Fruit fly (Drosophila melanogaster): ENCODE data around the gene vls.

vls gene

DNA sequence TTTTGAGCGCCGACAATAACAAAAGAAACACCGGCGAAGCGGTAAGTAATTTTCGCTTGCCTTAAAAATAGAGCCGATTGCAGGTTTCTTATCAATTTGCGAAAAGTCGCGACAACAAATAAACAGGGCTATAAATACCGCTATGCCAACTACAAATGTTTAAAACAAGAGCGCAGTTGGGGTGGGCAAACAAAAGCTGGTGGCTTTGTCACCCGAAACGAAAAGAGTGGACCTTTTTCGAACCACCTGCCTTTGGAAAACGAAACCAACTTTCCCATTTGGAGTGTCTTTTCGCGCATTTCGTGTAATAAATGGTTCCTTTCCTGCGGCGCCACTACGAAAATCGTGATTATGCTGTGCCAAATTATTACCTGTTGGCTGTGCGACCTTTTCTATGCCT lies 32.7 kb upstream of the vls start (continued):
- no peak for TF ChIP-seq wdn (GFP tag; IDR thresholded peaks at IDR 0.05)
- TF ChIP-seq Gsc (GFP tag; IDR thresholded peaks at IDR 0.05): no peak
- no peak for TF ChIP-seq CG12769 (tag; optimal IDR thresholded peaks at IDR 0.05)
- no peak for TF ChIP-seq Spps (tag; optimal IDR thresholded peaks at IDR 0.05)
- TF ChIP-seq vvl (GFP tag; IDR thresholded peaks at IDR 0.05): no peak
- no peak for TF ChIP-seq nerfin-1 (tag; optimal IDR thresholded peaks at IDR 0.05)
- TF ChIP-seq CG11456 (GFP tag; IDR thresholded peaks at IDR 0.05): 0 out of 3 replicates have a peak, but pooled peaks have one; percentile 30
- TF ChIP-seq sisA (GFP tag; IDR thresholded peaks at IDR 0.05): no peak
- no peak for TF ChIP-seq jumu (GFP tag; optimal IDR thresholded peaks at IDR 0.05)
- no peak for TF ChIP-seq CHES-1-like (GFP tag; optimal IDR thresholded peaks at IDR 0.05)
- TF ChIP-seq mld (GFP tag; IDR thresholded peaks at IDR 0.05; ENCODE audit: partially characterized antibody): no peak
- TF ChIP-seq CG7372 (GFP tag; IDR thresholded peaks at IDR 0.05): no peak
- TF ChIP-seq CG9437 (GFP tag; optimal IDR thresholded peaks at IDR 0.05): no peak
- no peak for TF ChIP-seq CG12219 (GFP tag; optimal IDR thresholded peaks at IDR 0.05)
- no peak for TF ChIP-seq crc (GFP tag; optimal IDR thresholded peaks at IDR 0.05)
- no peak for TF ChIP-seq toy (GFP tag; IDR thresholded peaks at IDR 0.05)
- TF ChIP-seq HHEX (GFP tag; optimal IDR thresholded peaks at IDR 0.05): no peak
- TF ChIP-seq CG16779 (GFP tag; IDR thresholded peaks at IDR 0.05): no peak
- no peak for TF ChIP-seq CG7786 (GFP tag; optimal IDR thresholded peaks at IDR 0.05)
- no peak for TF ChIP-seq ken (GFP tag; IDR thresholded peaks at IDR 0.05)
- TF ChIP-seq CG3163 (GFP tag; optimal IDR thresholded peaks at IDR 0.05): no peak
- no peak for TF ChIP-seq phol (tag; optimal IDR thresholded peaks at IDR 0.05)
- no peak for TF ChIP-seq peb (GFP tag; IDR thresholded peaks at IDR 0.05)
- TF ChIP-seq CG6254 (GFP tag; optimal IDR thresholded peaks at IDR 0.05): no peak
- no peak for TF ChIP-seq Optix (GFP tag; IDR thresholded peaks at IDR 0.05)
- TF ChIP-seq maf-S (GFP tag; optimal IDR thresholded peaks at IDR 0.05): no peak
- no peak for TF ChIP-seq disco-r (GFP tag; optimal IDR thresholded peaks at IDR 0.05)
- TF ChIP-seq trem (tag; optimal IDR thresholded peaks at IDR 0.05): peak; percentile 23
- peak; percentile 57 for TF ChIP-seq stwl (tag; optimal IDR thresholded peaks at IDR 0.05)
- TF ChIP-seq ttk (GFP tag; IDR thresholded peaks at IDR 0.05): no peak
- no peak for TF ChIP-seq Oaz (GFP tag; IDR thresholded peaks at IDR 0.05)
- no peak for TF ChIP-seq Antp (GFP tag; optimal IDR thresholded peaks at IDR 0.05)
- TF ChIP-seq Rfx (GFP tag; IDR thresholded peaks at IDR 0.05): peak; percentile 46; the same call in 1 of the 2 replicates
- TF ChIP-seq CG6689 (GFP tag; IDR thresholded peaks at IDR 0.05): no peak
- TF ChIP-seq fd3F (GFP tag; optimal IDR thresholded peaks at IDR 0.05): no peak
- peak; percentile 38 for TF ChIP-seq CTCF (GFP tag; optimal IDR thresholded peaks at IDR 0.05)
- TF ChIP-seq Mad (GFP tag; optimal IDR thresholded peaks at IDR 0.05): no peak
- TF ChIP-seq chinmo (GFP tag; IDR thresholded peaks at IDR 0.05; ENCODE audit: partially characterized antibody): no peak
- no peak for TF ChIP-seq twi (tag; optimal IDR thresholded peaks at IDR 0.05)
- TF ChIP-seq B-H1 (GFP tag; IDR thresholded peaks at IDR 0.05): no peak
- no peak for TF ChIP-seq CG10959 (GFP tag; IDR thresholded peaks at IDR 0.05)
- TF ChIP-seq CG17328 (GFP tag; IDR thresholded peaks at IDR 0.05): no peak
- TF ChIP-seq CG3281 (GFP tag; optimal IDR thresholded peaks at IDR 0.05): no peak
- TF ChIP-seq otp (GFP tag; IDR thresholded peaks at IDR 0.05): no peak
- TF ChIP-seq MTF-1 (GFP tag; optimal IDR thresholded peaks at IDR 0.05; ENCODE audit: borderline replicate concordance): no peak
- peak; percentile 32 for TF ChIP-seq Myb (GFP tag; optimal IDR thresholded peaks at IDR 0.05)
- TF ChIP-seq fd102C (GFP tag; optimal IDR thresholded peaks at IDR 0.05): no peak
- no peak for TF ChIP-seq Ssrp (tag; optimal IDR thresholded peaks at IDR 0.05)
- no peak for TF ChIP-seq gcm (GFP tag; optimal IDR thresholded peaks at IDR 0.05)
- TF ChIP-seq Dip2 (GFP tag; IDR thresholded peaks at IDR 0.05): no peak
- no peak for TF ChIP-seq z (GFP tag; IDR thresholded peaks at IDR 0.05)
- no peak for TF ChIP-seq prd (optimal IDR thresholded peaks at IDR 0.05)
- TF ChIP-seq prd (GFP tag; IDR thresholded peaks at IDR 0.05): no peak
- no peak for TF ChIP-seq CG34376 (GFP tag; optimal IDR thresholded peaks at IDR 0.05)

Measured in whole organism, embryonic.